Worm (Caenorhabditis elegans): ENCODE data around the gene F38B6.8.

ce11 chrX:6642798-6643197 lies 39.8 kb downstream of the F38B6.8 start:
- TF ChIP-seq egl-44 (GFP tag; IDR thresholded peaks at IDR 0.05) (no peak), snpc-4 (GFP tag; optimal IDR thresholded peaks at IDR 0.05) (no peak), snpc-4 (tag; optimal IDR thresholded peaks at IDR 0.05) (no peak), ztf-18 (tag; optimal IDR thresholded peaks at IDR 0.05) (no peak), chd-7 (tag; optimal IDR thresholded peaks at IDR 0.05) (no peak), F57A8.1 (GFP tag; optimal IDR thresholded peaks at IDR 0.05) (no peak)

All from whole organism, young adult.